Fruit fly (Drosophila melanogaster): Measurements from ENCODE around the gene CG9109.

The CG9109 gene

dm6 chr2L:6037830-6038229, 3.6 kb upstream of the CG9109 start, which contains the start of the genes CG9117 and CG31643:
Gene CG9117 (minus strand): TSS chr2L:6037902.
Gene CG31643 (plus strand): TSS chr2L:6038117.
- TF ChIP-seq CG14860 (GFP tag; IDR thresholded peaks at IDR 0.05; ENCODE audit: partially characterized antibody) (no peak), trh (GFP tag; optimal IDR thresholded peaks at IDR 0.05) (peak; percentile 17), Side (GFP tag; optimal IDR thresholded peaks at IDR 0.05) (peak; percentile 71), ems (GFP tag; optimal IDR thresholded peaks at IDR 0.05) (peak; percentile 52), CG11695 (GFP tag; IDR thresholded peaks at IDR 0.05) (peak; percentile 43; the same call in 1 of the 3 replicates), CG32767 (GFP tag; IDR thresholded peaks at IDR 0.05) (no peak), Ada2b (GFP tag; IDR thresholded peaks at IDR 0.05) (0 out of 2 replicates have a peak, but pooled peaks have one; percentile 22), Hand (GFP tag; optimal IDR thresholded peaks at IDR 0.05) (no peak), HLH4C (GFP tag; IDR thresholded peaks at IDR 0.05; ENCODE audit: partially characterized antibody) (no peak), CG3163 (GFP tag; optimal IDR thresholded peaks at IDR 0.05) (no peak), Antp (GFP tag; optimal IDR thresholded peaks at IDR 0.05) (peak; percentile 46), CG17802 (tag; optimal IDR thresholded peaks at IDR 0.05) (no peak), her (GFP tag; optimal IDR thresholded peaks at IDR 0.05) (no peak), CG12942 (GFP tag; optimal IDR thresholded peaks at IDR 0.05) (peak; percentile 57), croc (GFP tag; conservative IDR thresholded peaks at IDR 0.05) (no peak), cas (GFP tag; IDR thresholded peaks at IDR 0.05) (no peak), seq (GFP tag; IDR thresholded peaks at IDR 0.05) (no peak), jumu (GFP tag; optimal IDR thresholded peaks at IDR 0.05) (peak; percentile 60), da (GFP tag; optimal IDR thresholded peaks at IDR 0.05) (no peak), Nf-YC (tag; optimal IDR thresholded peaks at IDR 0.05) (no peak), Sry-δ (GFP tag; optimal IDR thresholded peaks at IDR 0.05) (peak; percentile 26), CG4730 (GFP tag; IDR thresholded peaks at IDR 0.05) (no peak), CoRest (tag; optimal IDR thresholded peaks at IDR 0.05) (peak; percentile 42), CG12299 (tag; optimal IDR thresholded peaks at IDR 0.05) (peak; percentile 31), Fer3 (tag; optimal IDR thresholded peaks at IDR 0.05) (peak; percentile 48), scrt (GFP tag; optimal IDR thresholded peaks at IDR 0.05) (peak; percentile 97), onecut (GFP tag; IDR thresholded peaks at IDR 0.05) (no peak), Asciz (GFP tag; optimal IDR thresholded peaks at IDR 0.05) (no peak), NfI (GFP tag; optimal IDR thresholded peaks at IDR 0.05) (peak; percentile 63), Blimp-1 (GFP tag; optimal IDR thresholded peaks at IDR 0.05) (no peak), klu (GFP tag; IDR thresholded peaks at IDR 0.05) (no peak), CG12219 (GFP tag; optimal IDR thresholded peaks at IDR 0.05) (no peak), CG11093 (GFP tag; IDR thresholded peaks at IDR 0.05) (no peak), CG1529 (GFP tag; optimal IDR thresholded peaks at IDR 0.05) (no peak), sob (GFP tag; IDR thresholded peaks at IDR 0.05) (peak; percentile 58; the same call in 1 of the 2 replicates), CG3407 (GFP tag; optimal IDR thresholded peaks at IDR 0.05) (no peak), dm (GFP tag; optimal IDR thresholded peaks at IDR 0.05) (peak; percentile 71), CG1602 (GFP tag; optimal IDR thresholded peaks at IDR 0.05) (peak; percentile 10), Gsc (GFP tag; IDR thresholded peaks at IDR 0.05) (no peak), CG6689 (GFP tag; IDR thresholded peaks at IDR 0.05) (no peak), tx (GFP tag; optimal IDR thresholded peaks at IDR 0.05) (peak; percentile 58), sima (GFP tag; optimal IDR thresholded peaks at IDR 0.05) (no peak), Taf1 (GFP tag; IDR thresholded peaks at IDR 0.05) (no peak), CG4617 (GFP tag; optimal IDR thresholded peaks at IDR 0.05; ENCODE audit: borderline replicate concordance) (peak; percentile 51), lmd (GFP tag; IDR thresholded peaks at IDR 0.05) (peak; percentile 25; the same call in 1 of the 2 replicates), CG7357 (GFP tag; IDR thresholded peaks at IDR 0.05) (no peak), wek (GFP tag; optimal IDR thresholded peaks at IDR 0.05) (no peak), stwl (tag; optimal IDR thresholded peaks at IDR 0.05) (peak; percentile 54), ap (GFP tag; IDR thresholded peaks at IDR 0.05) (no peak), CG16815 (GFP tag; optimal IDR thresholded peaks at IDR 0.05) (no peak), prd (optimal IDR thresholded peaks at IDR 0.05) (no peak), prd (GFP tag; IDR thresholded peaks at IDR 0.05) (peak; percentile 54; the same call in 1 of the 3 replicates)
